Worm (Caenorhabditis elegans): Measurements from ENCODE around the gene spe-26.

spe-26 gene

ce11 chrIV:10425129-10425528, 33.4 kb upstream of the spe-26 start (continued):
- peak in 2 of 3 experiments; percentile 36 to 39 for TF ChIP-seq dpl-1 (GFP tag; optimal IDR thresholded peaks at IDR 0.05)
- TF ChIP-seq unc-86 (tag; optimal IDR thresholded peaks at IDR 0.05) = no peak
- no peak for TF ChIP-seq mdl-1 (tag; optimal IDR thresholded peaks at IDR 0.05)
- TF ChIP-seq fkh-10 (GFP tag; optimal IDR thresholded peaks at IDR 0.05) = peak; percentile 25
- no peak for TF ChIP-seq mab-9 (GFP tag; IDR thresholded peaks at IDR 0.05)

- TF ChIP-seq lin-39 (tag; optimal IDR thresholded peaks at IDR 0.05) (no peak), efl-3 (GFP tag; optimal IDR thresholded peaks at IDR 0.05) (no peak), unc-30 (tag; optimal IDR thresholded peaks at IDR 0.05) (no peak), grh-1 (GFP tag; IDR thresholded peaks at IDR 0.05) (no peak), blmp-1 (tag; optimal IDR thresholded peaks at IDR 0.05) (no peak), mef-2 (tag; optimal IDR thresholded peaks at IDR 0.05) (no peak), pag-3 (tag; optimal IDR thresholded peaks at IDR 0.05; ENCODE audit: borderline replicate concordance, insufficient read depth) (no peak)
Measured at ce11 chrIV:10424535-10424934, 32.8 kb upstream of the spe-26 start, which contains the start of gene F13B12.1. Gene F13B12.1 (minus strand): TSS chrIV:10424635.

ce11 chrIV:10422230-10422629, 30.5 kb upstream of the spe-26 start:
- TF ChIP-seq C04F5.9 (tag; optimal IDR thresholded peaks at IDR 0.05) (no peak), nhr-71 (tag; optimal IDR thresholded peaks at IDR 0.05) (peak; percentile 3), nhr-84 (tag; optimal IDR thresholded peaks at IDR 0.05) (no peak), jun-1 (tag; optimal IDR thresholded peaks at IDR 0.05) (no peak), lin-14 (GFP tag; optimal IDR thresholded peaks at IDR 0.05) (peak; percentile 58), rnt-1 (tag; optimal IDR thresholded peaks at IDR 0.05) (peak; percentile 39), lin-35 (GFP tag; optimal IDR thresholded peaks at IDR 0.05) (no peak)

DNA sequence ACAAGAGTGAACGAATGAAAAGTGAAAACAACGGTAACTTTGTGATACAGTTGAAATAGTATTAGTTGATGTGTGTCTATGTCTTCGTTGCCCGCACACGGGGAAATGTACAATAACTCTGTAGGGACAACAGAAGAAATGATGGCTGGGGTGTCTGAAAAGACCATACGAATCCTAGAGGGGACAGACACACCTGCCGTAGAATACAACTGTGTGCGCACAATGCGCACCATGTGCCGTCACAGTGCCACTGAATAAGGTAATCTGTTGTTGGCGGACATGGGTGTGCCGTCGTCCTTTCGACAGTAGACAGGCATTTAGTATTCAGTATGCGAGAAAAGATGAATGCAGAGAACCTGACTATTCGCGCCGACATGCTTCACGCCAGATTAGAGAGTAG, 29.5 kb upstream of the spe-26 start:
- TF ChIP-seq blmp-1 (tag; optimal IDR thresholded peaks at IDR 0.05) (peak; percentile 61), snu-23 (GFP tag; optimal IDR thresholded peaks at IDR 0.05) (peak; percentile 28), nhr-90 (tag; optimal IDR thresholded peaks at IDR 0.05; ENCODE audit: poor library complexity) (no peak), ces-1 (GFP tag; optimal IDR thresholded peaks at IDR 0.05) (no peak), nhr-85 (tag) (peak; percentile 36), rnt-1 (tag; optimal IDR thresholded peaks at IDR 0.05) (peak; percentile 15), lin-39 (tag; optimal IDR thresholded peaks at IDR 0.05) (no peak), unc-86 (tag; optimal IDR thresholded peaks at IDR 0.05) (no peak), lin-14 (GFP tag; optimal IDR thresholded peaks at IDR 0.05) (peak; percentile 51), tbx-2 (tag; optimal IDR thresholded peaks at IDR 0.05) (no peak), elt-2 (tag; optimal IDR thresholded peaks at IDR 0.05) (no peak)

DNA sequence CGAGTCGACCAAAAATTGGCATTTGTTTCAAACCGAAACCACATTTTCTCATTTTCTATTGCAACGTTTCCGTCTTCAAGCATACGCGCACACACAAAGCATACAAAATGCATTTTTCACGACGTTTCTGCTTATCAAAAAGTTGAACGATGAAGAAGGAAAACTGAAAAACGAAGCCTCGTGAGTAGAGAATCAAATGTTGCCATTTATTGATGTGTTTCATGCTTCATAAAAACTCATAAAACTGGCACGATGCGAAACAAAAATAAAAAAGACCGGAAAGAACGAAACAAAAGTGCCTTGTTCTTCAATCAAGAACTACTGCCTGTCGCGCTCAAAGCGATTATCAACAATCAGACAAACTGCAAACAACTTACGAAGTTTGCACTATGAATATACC, 28.7 kb upstream of the spe-26 start:
- TF ChIP-seq lin-35 (GFP tag; optimal IDR thresholded peaks at IDR 0.05) (peak in 1 of 2 experiments; percentile 21), pqm-1 (tag; optimal IDR thresholded peaks at IDR 0.05) (no peak), zip-4 (GFP tag; optimal IDR thresholded peaks at IDR 0.05) (no peak), nhr-90 (tag; optimal IDR thresholded peaks at IDR 0.05; ENCODE audit: poor library complexity) (no peak), mep-1 (tag; optimal IDR thresholded peaks at IDR 0.05) (peak; percentile 15), ets-5 (GFP tag; IDR thresholded peaks at IDR 0.05) (no peak), nhr-85 (tag) (no peak), aly-2 (tag; optimal IDR thresholded peaks at IDR 0.05) (no peak), nhr-76 (tag; optimal IDR thresholded peaks at IDR 0.05) (no peak), elt-2 (tag; optimal IDR thresholded peaks at IDR 0.05) (peak; percentile 2)

- TF ChIP-seq tbx-2 (tag; optimal IDR thresholded peaks at IDR 0.05) = no peak
- TF ChIP-seq lin-35 (GFP tag; optimal IDR thresholded peaks at IDR 0.05) = no peak
- TF ChIP-seq rnt-1 (tag; optimal IDR thresholded peaks at IDR 0.05) = peak; percentile 4
- no peak for TF ChIP-seq nhr-84 (tag; optimal IDR thresholded peaks at IDR 0.05)
Measured at ce11 chrIV:10419896-10420295, 28.2 kb upstream of the spe-26 start.
